Worm (Caenorhabditis elegans) whole organism, mixed stage, embryonic: ENCODE measurements around the gene fbxa-133.
"Not testable (repeated sequence)": the region's sequence is repeated elsewhere in the genome, so short reads cannot be mapped to it uniquely, and the experiment has no call there.

Source experiments
- blmp-1 ChIP-seq: fragments of 150-350 bp; optimal IDR thresholded peaks from 2 replicates; lab custom pipeline; 2014; ENCODE audit warnings: missing biosample characterization, missing genetic modification characterization
- drap-1 ChIP-seq: fragments of 200-800 bp; sonication (Bioruptor generic); optimal IDR thresholded peaks from 3 replicates; lab custom pipeline; 2018; ENCODE audit warnings: mild to moderate bottlenecking, missing genetic modification characterization, missing compliant biosample characterization
- lin-32 ChIP-seq: fragments of 200-800 bp; sonication (Bioruptor generic); optimal IDR thresholded peaks from 2 replicates; lab custom pipeline; 2018; ENCODE audit warnings: mild to moderate bottlenecking, missing genetic modification characterization, missing compliant biosample characterization
- mep-1 ChIP-seq: fragments of 150-350 bp; optimal IDR thresholded peaks from 2 replicates; lab custom pipeline; 2017; ENCODE audit warnings: missing biosample characterization, missing genetic modification reagents, missing genetic modification characterization, inconsistent platforms
- mls-2 ChIP-seq: sonication (generic microtip); optimal IDR thresholded peaks from 2 replicates; lab custom pipeline; 2016; ENCODE audit warnings: mild to moderate bottlenecking, missing genetic modification characterization, moderate library complexity, missing compliant biosample characterization
- nhr-12 ChIP-seq: fragments of 150-350 bp; optimal IDR thresholded peaks from 2 replicates; lab custom pipeline; 2014; ENCODE audit warnings: missing biosample characterization, missing genetic modification characterization
- nhr-237 ChIP-seq: fragments of 150-350 bp; optimal IDR thresholded peaks from 2 replicates; lab custom pipeline; 2014; ENCODE audit warnings: missing biosample characterization, missing genetic modification characterization
- nhr-28 ChIP-seq: fragments of 150-350 bp; optimal IDR thresholded peaks from 2 replicates; lab custom pipeline; 2014; ENCODE audit warnings: missing biosample characterization, missing genetic modification characterization
- pha-4 ChIP-seq: fragments of 150-350 bp; optimal IDR thresholded peaks from 2 replicates; lab custom pipeline; 2018; ENCODE audit warnings: missing biosample characterization, missing genetic modification reagents, missing genetic modification characterization
- sptf-1 ChIP-seq: sonication (generic microtip); optimal IDR thresholded peaks from 2 replicates; lab custom pipeline; 2017; ENCODE audit warnings: mild to moderate bottlenecking, missing genetic modification characterization, moderate library complexity, missing compliant biosample characterization
- zip-8 ChIP-seq: fragments of 150-350 bp; optimal IDR thresholded peaks from 2 replicates; lab custom pipeline; 2014; ENCODE audit warnings: missing biosample characterization, missing genetic modification characterization
- ztf-11 ChIP-seq: fragments of 150-350 bp; optimal IDR thresholded peaks from 2 replicates; lab custom pipeline; 2014; ENCODE audit warnings: missing biosample characterization, missing genetic modification characterization

- not testable (repeated sequence) for TF ChIP-seq nhr-28 (tag; lab: Kevin White, UChicago); pha-4 (tag; lab: Kevin White, UChicago); nhr-237 (tag; lab: Kevin White, UChicago); mls-2 (tag; lab: Kevin White, UChicago); sptf-1 (tag; lab: Kevin White, UChicago); nhr-12; ztf-11 (tag; lab: Kevin White, UChicago); drap-1 (GFP tag; lab: Kevin White, UChicago); mep-1 (tag; lab: Kevin White, UChicago); zip-8 (tag; lab: Kevin White, UChicago); lin-32 (GFP tag; lab: Kevin White, UChicago); blmp-1 (tag; lab: Kevin White, UChicago)
Measured at ce11 chrV:17584352-17584843, at the start of gene fbxa-133.
